Worm (Caenorhabditis elegans): ENCODE data around the gene srt-7.

- TF ChIP-seq ama-1 (optimal IDR thresholded peaks at IDR 0.05) (no peak), tra-4 (tag; optimal IDR thresholded peaks at IDR 0.05) (no peak), ceh-13 (GFP tag; optimal IDR thresholded peaks at IDR 0.05) (no peak), F13C5.2 (tag; optimal IDR thresholded peaks at IDR 0.05) (no peak), hmg-4 (GFP tag; optimal IDR thresholded peaks at IDR 0.05) (no peak), flt-1 (GFP tag; IDR thresholded peaks at IDR 0.05) (no peak)
These were observed 24.2 kb downstream of the srt-7 start, which contains the start of gene str-69 for ce11 chrV:3105810-3106209.
